Worm (Caenorhabditis elegans): Measurements from ENCODE around the gene dhs-25.

Gene dhs-25

ce11 chrX:1443556-1444243 is 42.6 kb upstream of the dhs-25 start:
- no peak for TF ChIP-seq nhr-11 (tag; optimal IDR thresholded peaks at IDR 0.05)
- peak; percentile 68 for TF ChIP-seq aha-1 (tag)
- TF ChIP-seq pha-4 (GFP tag; IDR thresholded peaks at IDR 0.05): no peak
- TF ChIP-seq pha-4 (tag; optimal IDR thresholded peaks at IDR 0.05): no peak
- TF ChIP-seq ceh-62 (tag; optimal IDR thresholded peaks at IDR 0.05): no peak
- no peak for TF ChIP-seq R02D3.7 (tag; optimal IDR thresholded peaks at IDR 0.05)
- TF ChIP-seq pqm-1 (tag; optimal IDR thresholded peaks at IDR 0.05): no peak
- TF ChIP-seq daf-16 (GFP tag; optimal IDR thresholded peaks at IDR 0.05): no peak
- peak; percentile 37 for TF ChIP-seq daf-16 (tag; optimal IDR thresholded peaks at IDR 0.05)
- no peak for TF ChIP-seq egl-43 (GFP tag; IDR thresholded peaks at IDR 0.05)
- TF ChIP-seq hif-1 (tag; optimal IDR thresholded peaks at IDR 0.05): peak in 1 of 2 experiments; percentile 17
- TF ChIP-seq php-3 (GFP tag; IDR thresholded peaks at IDR 0.05): no peak
- TF ChIP-seq nhr-48 (tag; optimal IDR thresholded peaks at IDR 0.05): no peak
- no peak for TF ChIP-seq dpl-1 (GFP tag; optimal IDR thresholded peaks at IDR 0.05)
- no peak for TF ChIP-seq zip-2 (tag; optimal IDR thresholded peaks at IDR 0.05)
- no peak for TF ChIP-seq dve-1 (tag; optimal IDR thresholded peaks at IDR 0.05; ENCODE audit: insufficient read depth)
- TF ChIP-seq tag-97 (GFP tag; IDR thresholded peaks at IDR 0.05): no peak
- TF ChIP-seq lin-1 (GFP tag; IDR thresholded peaks at IDR 0.05): no peak
- TF ChIP-seq D1046.2 (GFP tag; IDR thresholded peaks at IDR 0.05): no peak
- TF ChIP-seq nhr-77 (tag; optimal IDR thresholded peaks at IDR 0.05): peak; percentile 61
- TF ChIP-seq unc-62 (GFP tag; optimal IDR thresholded peaks at IDR 0.05 in 1 of 2): peak in 1 of 2 experiments; percentile 89
- no peak for TF ChIP-seq unc-62 (tag; optimal IDR thresholded peaks at IDR 0.05)
- no peak for TF ChIP-seq zfp-3 (GFP tag; conservative IDR thresholded peaks at IDR 0.05)
- TF ChIP-seq Y105C5A.15 (GFP tag; IDR thresholded peaks at IDR 0.05): no peak
- no peak for TF ChIP-seq spr-1 (tag; optimal IDR thresholded peaks at IDR 0.05)
- TF ChIP-seq duxl-1 (tag; optimal IDR thresholded peaks at IDR 0.05; ENCODE audit: poor library complexity): peak; percentile 8
- no peak for TF ChIP-seq zfp-2 (tag; optimal IDR thresholded peaks at IDR 0.05)
- TF ChIP-seq zag-1 (tag; optimal IDR thresholded peaks at IDR 0.05): no peak
- TF ChIP-seq lsy-2 (tag; optimal IDR thresholded peaks at IDR 0.05): no peak
- no peak for TF ChIP-seq nhr-111 (GFP tag; optimal IDR thresholded peaks at IDR 0.05)
- TF ChIP-seq rbr-2 (tag; optimal IDR thresholded peaks at IDR 0.05): no peak
- no peak for TF ChIP-seq lin-13 (GFP tag; optimal IDR thresholded peaks at IDR 0.05)
- peak; percentile 55 for TF ChIP-seq nhr-102 (tag; optimal IDR thresholded peaks at IDR 0.05)
- no peak for TF ChIP-seq daf-8 (GFP tag; IDR thresholded peaks at IDR 0.05)
- TF ChIP-seq Y48G9A.11 (GFP tag; IDR thresholded peaks at IDR 0.05): no peak
- TF ChIP-seq mxl-2 (GFP tag; conservative IDR thresholded peaks at IDR 0.05): no peak
- TF ChIP-seq vab-7 (GFP tag; IDR thresholded peaks at IDR 0.05): no peak
- no peak for TF ChIP-seq fos-1 (tag; optimal IDR thresholded peaks at IDR 0.05)
- no peak for TF ChIP-seq hmg-1.1 (GFP tag; IDR thresholded peaks at IDR 0.05)
- TF ChIP-seq madf-5 (GFP tag; IDR thresholded peaks at IDR 0.05): no peak
- no peak for TF ChIP-seq daf-19 (GFP tag; conservative IDR thresholded peaks at IDR 0.05)
- TF ChIP-seq skn-1 (tag; optimal IDR thresholded peaks at IDR 0.05): no peak
- no peak for TF ChIP-seq ceh-20 (GFP tag; IDR thresholded peaks at IDR 0.05)
- TF ChIP-seq mdl-1 (tag; optimal IDR thresholded peaks at IDR 0.05): no peak
- no peak for TF ChIP-seq saeg-2 (GFP tag; IDR thresholded peaks at IDR 0.05)
- peak; percentile 0 for TF ChIP-seq mep-1 (tag; optimal IDR thresholded peaks at IDR 0.05)
- TF ChIP-seq daf-12 (tag; optimal IDR thresholded peaks at IDR 0.05): no peak
- no peak for TF ChIP-seq T20F7.1 (GFP tag; optimal IDR thresholded peaks at IDR 0.05)
- TF ChIP-seq jun-1 (tag; optimal IDR thresholded peaks at IDR 0.05): no peak
- no peak for TF ChIP-seq ama-1 (optimal IDR thresholded peaks at IDR 0.05)
- no peak for TF ChIP-seq lir-3 (tag; optimal IDR thresholded peaks at IDR 0.05)
- TF ChIP-seq set-16 (GFP tag; IDR thresholded peaks at IDR 0.05): no peak
